Worm (Caenorhabditis elegans) whole organism, mixed stage, embryonic: ENCODE measurements around the gene F56H11.2.

Source experiments
- blmp-1 ChIP-seq: fragments of 150-350 bp; optimal IDR thresholded peaks from 2 replicates; lab custom pipeline; 2014; ENCODE audit warnings: missing biosample characterization, missing genetic modification characterization
- lsy-2 ChIP-seq: fragments of 150-350 bp; optimal IDR thresholded peaks from 2 replicates; lab custom pipeline; 2014; ENCODE audit warnings: missing biosample characterization, missing genetic modification characterization
- mep-1 ChIP-seq: fragments of 150-350 bp; optimal IDR thresholded peaks from 2 replicates; lab custom pipeline; 2017; ENCODE audit warnings: missing biosample characterization, missing genetic modification reagents, missing genetic modification characterization, inconsistent platforms
- mls-2 ChIP-seq: sonication (generic microtip); optimal IDR thresholded peaks from 2 replicates; lab custom pipeline; 2016; ENCODE audit warnings: mild to moderate bottlenecking, missing genetic modification characterization, moderate library complexity, missing compliant biosample characterization
- nhr-237 ChIP-seq: fragments of 150-350 bp; optimal IDR thresholded peaks from 2 replicates; lab custom pipeline; 2014; ENCODE audit warnings: missing biosample characterization, missing genetic modification characterization
- sptf-1 ChIP-seq: sonication (generic microtip); optimal IDR thresholded peaks from 2 replicates; lab custom pipeline; 2017; ENCODE audit warnings: mild to moderate bottlenecking, missing genetic modification characterization, moderate library complexity, missing compliant biosample characterization
- unc-39 ChIP-seq: fragments of 150-350 bp; optimal IDR thresholded peaks from 2 replicates; lab custom pipeline; 2014; ENCODE audit warnings: missing biosample characterization, missing genetic modification characterization
- unc-62 ChIP-seq: fragments of 150-350 bp; optimal IDR thresholded peaks from 2 replicates; lab custom pipeline; 2014; ENCODE audit warnings: missing biosample characterization, missing genetic modification reagents, missing genetic modification characterization
- ztf-11 ChIP-seq: fragments of 150-350 bp; optimal IDR thresholded peaks from 2 replicates; lab custom pipeline; 2014; ENCODE audit warnings: missing biosample characterization, missing genetic modification characterization

- TF ChIP-seq mls-2 (tag; lab: Kevin White, UChicago) (no peak), nhr-237 (tag; lab: Kevin White, UChicago) (no peak), unc-62 (GFP tag; lab: Kevin White, UChicago) (no peak), mep-1 (no peak), blmp-1 (tag; lab: Kevin White, UChicago) (no peak), unc-39 (tag; lab: Kevin White, UChicago) (no peak), ztf-11 (no peak), lsy-2 (no peak), sptf-1 (tag; lab: Kevin White, UChicago) (no peak)
Measured at ce11 chrIV:9514132-9514531, 18.8 kb downstream of the F56H11.2 start.
